Worm (Caenorhabditis elegans): ENCODE results near the gene C18D1.2.
A peak's percentile ranks its signal among the peaks of the same experiment; 100 is the strongest.

C18D1.2 gene

ce11 chrII:10103212-10103611 lies 46.4 kb downstream of the C18D1.2 start:
- no peak for TF ChIP-seq elt-3 (tag; optimal IDR thresholded peaks at IDR 0.05)
- TF ChIP-seq ceh-43 (GFP tag; optimal IDR thresholded peaks at IDR 0.05) = no peak
- peak; percentile 97 for TF ChIP-seq zip-8 (tag; optimal IDR thresholded peaks at IDR 0.05)

ce11 chrII:10105604-10106003 lies 48.8 kb downstream of the C18D1.2 start, which contains the start of gene ZK945.4:
Gene ZK945.4, minus strand, starts transcription at chrII:10105704.
- TF ChIP-seq unc-39 (tag; optimal IDR thresholded peaks at IDR 0.05) = no peak
- TF ChIP-seq ztf-11 (tag; optimal IDR thresholded peaks at IDR 0.05) = no peak
- no peak for TF ChIP-seq ceh-39 (tag; optimal IDR thresholded peaks at IDR 0.05)
- no peak for TF ChIP-seq M03D4.4 (tag; optimal IDR thresholded peaks at IDR 0.05)
- TF ChIP-seq zip-8 (tag; optimal IDR thresholded peaks at IDR 0.05) = no peak
- no peak for TF ChIP-seq sptf-1 (tag; optimal IDR thresholded peaks at IDR 0.05)
- TF ChIP-seq elt-1 (tag; optimal IDR thresholded peaks at IDR 0.05; ENCODE audit: borderline replicate concordance, insufficient read depth) = no peak
- no peak for TF ChIP-seq lsy-2 (tag; optimal IDR thresholded peaks at IDR 0.05)

ce11 chrII:10106870-10107269 lies 50.1 kb downstream of the C18D1.2 start, which contains the start of gene ZK945.6:
Gene ZK945.6, minus strand, starts transcription at chrII:10106970.
- TF ChIP-seq ces-1 (GFP tag; optimal IDR thresholded peaks at IDR 0.05) (no peak), nhr-28 (tag; optimal IDR thresholded peaks at IDR 0.05) (no peak), bed-3 (GFP tag; optimal IDR thresholded peaks at IDR 0.05) (no peak), mls-2 (tag; optimal IDR thresholded peaks at IDR 0.05) (no peak)

ce11 chrII:10108377-10108776 lies 51.6 kb downstream of the C18D1.2 start, which contains the start of the genes ZK945.7 and ZK945.8:
Gene ZK945.7, minus strand, starts transcription at chrII:10108477.
Gene ZK945.8, plus strand, starts transcription at chrII:10108651.
- TF ChIP-seq bed-3 (GFP tag; optimal IDR thresholded peaks at IDR 0.05) = no peak
- TF ChIP-seq blmp-1 (tag; optimal IDR thresholded peaks at IDR 0.05) = no peak
- TF ChIP-seq ces-1 (GFP tag; optimal IDR thresholded peaks at IDR 0.05) = no peak
- TF ChIP-seq ceh-39 (tag; optimal IDR thresholded peaks at IDR 0.05) = no peak
- TF ChIP-seq hlh-1 (tag; optimal IDR thresholded peaks at IDR 0.05) = no peak
- TF ChIP-seq cnd-1 (tag; optimal IDR thresholded peaks at IDR 0.05) = no peak
- no peak for TF ChIP-seq lin-32 (GFP tag; optimal IDR thresholded peaks at IDR 0.05)
- no peak for TF ChIP-seq unc-39 (tag; optimal IDR thresholded peaks at IDR 0.05)

Measured in whole organism, mixed stage, embryonic.